Worm (Caenorhabditis elegans) whole organism, early embryonic: Measurements from ENCODE around the gene pepm-1.

Source experiments
- B0310.2 ChIP-seq: sonication (generic microtip); optimal IDR thresholded peaks from 2 replicates; lab custom pipeline; 2016; ENCODE audit warnings: mild to moderate bottlenecking, missing genetic modification characterization, missing compliant biosample characterization
- F13C5.2 ChIP-seq: sonication (generic microtip); optimal IDR thresholded peaks from 2 replicates; lab custom pipeline; 2017; ENCODE audit warnings: mild to moderate bottlenecking, missing genetic modification characterization, inconsistent platforms, missing compliant biosample characterization
- aly-1 ChIP-seq: sonication (generic microtip); optimal IDR thresholded peaks from 2 replicates; lab custom pipeline; 2016; ENCODE audit warnings: missing genetic modification characterization, missing compliant biosample characterization
- ama-1 ChIP-seq: fragments of 150-350 bp; optimal IDR thresholded peaks from 2 replicates; lab custom pipeline; 2014
- ceh-13 ChIP-seq: fragments of 200-800 bp; sonication (Bioruptor generic); optimal IDR thresholded peaks from 2 replicates; lab custom pipeline; 2018; ENCODE audit warnings: mild to moderate bottlenecking, missing genetic modification characterization, missing compliant biosample characterization
- ceh-36 ChIP-seq: sonication (generic microtip); optimal IDR thresholded peaks from 2 replicates; lab custom pipeline; 2016; ENCODE audit warnings: missing genetic modification characterization, inconsistent platforms, missing compliant biosample characterization
- ets-7 ChIP-seq: sonication (generic microtip); optimal IDR thresholded peaks from 2 replicates; lab custom pipeline; 2016; ENCODE audit warnings: missing genotype, missing genetic modification characterization, missing compliant biosample characterization
- flt-1 ChIP-seq: fragments of 200-800 bp; sonication (Bioruptor generic); IDR thresholded peaks from 2 replicates; pipeline ENCODE4 v1.3.6; 2022; ENCODE audit warnings: missing genetic modification characterization, missing compliant biosample characterization
- hmbx-1 ChIP-seq: sonication (generic microtip); optimal IDR thresholded peaks from 2 replicates; lab custom pipeline; 2016; ENCODE audit warnings: mild to moderate bottlenecking, missing genetic modification characterization, missing compliant biosample characterization
- hmg-4 ChIP-seq: fragments of 200-800 bp; sonication (Bioruptor generic); optimal IDR thresholded peaks from 2 replicates; lab custom pipeline; 2018; ENCODE audit warnings: mild to moderate bottlenecking, missing genetic modification characterization, missing compliant biosample characterization
- hnd-1 ChIP-seq: sonication (generic microtip); optimal IDR thresholded peaks from 2 replicates; lab custom pipeline; 2016; ENCODE audit warnings: missing genetic modification characterization, missing compliant biosample characterization
- pes-1 ChIP-seq: fragments of 200-800 bp; sonication (Bioruptor generic); IDR thresholded peaks from 2 replicates; pipeline ENCODE4 v1.3.6; 2022; ENCODE audit warnings: missing genetic modification reagents, missing genetic modification characterization, missing compliant biosample characterization
- scrt-1 ChIP-seq: fragments of 200-800 bp; sonication (Bioruptor generic); IDR thresholded peaks from 2 replicates; pipeline ENCODE4 v1.3.6; 2022; ENCODE audit warnings: missing genetic modification characterization, missing compliant biosample characterization
- sea-1 ChIP-seq: fragments of 200-800 bp; sonication (Bioruptor generic); conservative IDR thresholded peaks from 2 replicates; pipeline ENCODE4 v1.3.6; 2022; ENCODE audit warnings: missing genetic modification characterization, missing compliant biosample characterization
- tbx-11 ChIP-seq: fragments of 200-800 bp; sonication (Bioruptor generic); IDR thresholded peaks from 2 replicates; pipeline ENCODE4 v1.3.6; 2022; ENCODE audit warnings: missing genetic modification characterization, missing compliant biosample characterization
- tbx-37 ChIP-seq: fragments of 200-800 bp; sonication (Bioruptor generic); conservative IDR thresholded peaks from 2 replicates; pipeline ENCODE4 v1.3.6; 2022; ENCODE audit warnings: missing genetic modification reagents, missing genetic modification characterization, missing compliant biosample characterization
- tra-4 ChIP-seq: sonication (generic microtip); optimal IDR thresholded peaks from 2 replicates; lab custom pipeline; 2017; ENCODE audit warnings: missing genetic modification characterization, missing compliant biosample characterization

The pepm-1 gene

DNA sequence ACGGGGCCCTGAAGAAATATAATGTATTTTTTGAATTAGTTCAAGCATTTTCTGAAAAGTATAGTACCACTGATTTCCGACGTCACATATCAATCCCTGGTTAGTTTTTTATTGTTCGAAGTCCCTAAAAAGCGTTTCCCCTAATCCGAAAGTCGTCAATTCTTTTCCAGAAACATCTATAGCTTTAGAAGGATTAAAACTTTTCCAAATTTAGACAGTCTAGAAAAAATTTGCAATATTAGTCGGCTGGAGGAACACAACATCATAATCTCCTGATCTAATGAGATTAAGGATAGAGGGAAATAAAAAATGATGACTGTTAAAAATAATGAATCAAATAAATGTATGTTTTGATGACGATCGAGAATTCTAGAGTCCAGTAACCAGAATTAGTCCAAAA lies 49.1 kb downstream of the pepm-1 start:
- TF ChIP-seq pes-1 (GFP tag; lab: Robert Waterston, UW), result no peak
- TF ChIP-seq scrt-1, result no peak
- TF ChIP-seq ceh-36 (tag; lab: Kevin White, UChicago), result no peak
- TF ChIP-seq hnd-1 (tag; lab: Kevin White, UChicago), result no peak
- TF ChIP-seq ama-1 (lab: Kevin White, UChicago), result no peak
- no peak for TF ChIP-seq sea-1
- TF ChIP-seq tbx-37, result no peak
- no peak for TF ChIP-seq tra-4 (tag; lab: Kevin White, UChicago)
- no peak for TF ChIP-seq flt-1
- TF ChIP-seq ceh-13 (GFP tag; lab: Kevin White, UChicago), result no peak
- no peak for TF ChIP-seq B0310.2 (tag; lab: Kevin White, UChicago)
- TF ChIP-seq hmg-4, result no peak
- TF ChIP-seq hmbx-1 (tag; lab: Kevin White, UChicago), result no peak
- TF ChIP-seq ets-7, result no peak
- no peak for TF ChIP-seq tbx-11 (GFP tag; lab: Robert Waterston, UW)
- no peak for TF ChIP-seq aly-1
- no peak for TF ChIP-seq F13C5.2 (tag; lab: Kevin White, UChicago)

DNA sequence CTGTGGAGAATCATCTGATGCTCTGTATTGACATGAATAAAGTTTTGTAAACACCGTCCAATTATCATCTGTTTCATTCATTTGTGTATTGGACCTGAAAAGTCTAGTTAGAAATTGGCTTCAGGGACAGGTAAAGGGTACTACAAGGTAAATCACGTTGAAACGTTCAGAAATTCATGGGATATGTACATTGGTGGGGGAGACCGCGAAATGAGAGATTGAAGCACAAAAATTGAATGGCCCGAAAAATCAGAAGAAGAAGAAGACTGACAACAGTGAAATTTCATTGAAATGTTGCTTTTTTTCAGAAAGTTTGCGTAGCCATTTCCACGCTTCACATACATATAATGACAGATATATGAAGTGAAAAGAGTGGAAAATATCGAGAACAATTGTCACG lies 50.1 kb downstream of the pepm-1 start, which contains the start of gene npr-43:
Gene npr-43, minus strand, starts transcription at position 101 of the 400 bp plus-strand sequence.
- TF ChIP-seq aly-1, result no peak
- TF ChIP-seq tra-4 (tag; lab: Kevin White, UChicago), result no peak
- no peak for TF ChIP-seq F13C5.2 (tag; lab: Kevin White, UChicago)
- no peak for TF ChIP-seq scrt-1
- no peak for TF ChIP-seq ets-7
- no peak for TF ChIP-seq flt-1
- no peak for TF ChIP-seq hmg-4
- TF ChIP-seq tbx-11 (GFP tag; lab: Robert Waterston, UW), result no peak
- TF ChIP-seq ceh-13 (GFP tag; lab: Kevin White, UChicago), result no peak
- no peak for TF ChIP-seq ama-1 (lab: Kevin White, UChicago)
- TF ChIP-seq B0310.2 (tag; lab: Kevin White, UChicago), result no peak
- TF ChIP-seq tbx-37, result no peak
